Worm (Caenorhabditis elegans): ENCODE measurements around the gene C25E10.5.

- TF ChIP-seq W03F9.2 (tag; optimal IDR thresholded peaks at IDR 0.05) (no peak), him-1 (tag; optimal IDR thresholded peaks at IDR 0.05) (no peak), dao-5 (tag; optimal IDR thresholded peaks at IDR 0.05) (no peak)
Observed at ce11 chrV:8994801-8995200, 35.5 kb upstream of the C25E10.5 start, which contains the start of gene F59E11.5.
